Worm (Caenorhabditis elegans): Measurements from ENCODE around the gene Y25C1A.2.

ce11 chrII:3102018-3102417 lies 10.4 kb upstream of the Y25C1A.2 start, which contains the start of gene clec-121:
- TF ChIP-seq elt-1 (tag; optimal IDR thresholded peaks at IDR 0.05; ENCODE audit: borderline replicate concordance, insufficient read depth), result no peak
- no peak for TF ChIP-seq snpc-4 (tag; optimal IDR thresholded peaks at IDR 0.05)
- TF ChIP-seq sem-2 (GFP tag; optimal IDR thresholded peaks at IDR 0.05), result no peak
- TF ChIP-seq mep-1 (tag; optimal IDR thresholded peaks at IDR 0.05), result no peak
- TF ChIP-seq lsy-2 (tag; optimal IDR thresholded peaks at IDR 0.05), result no peak
- TF ChIP-seq pha-4 (tag; optimal IDR thresholded peaks at IDR 0.05), result no peak
- no peak for TF ChIP-seq nhr-76 (tag; optimal IDR thresholded peaks at IDR 0.05)

Measured in whole organism, mixed stage, embryonic.